Worm (Caenorhabditis elegans): ENCODE results near the gene gcy-21.

DNA sequence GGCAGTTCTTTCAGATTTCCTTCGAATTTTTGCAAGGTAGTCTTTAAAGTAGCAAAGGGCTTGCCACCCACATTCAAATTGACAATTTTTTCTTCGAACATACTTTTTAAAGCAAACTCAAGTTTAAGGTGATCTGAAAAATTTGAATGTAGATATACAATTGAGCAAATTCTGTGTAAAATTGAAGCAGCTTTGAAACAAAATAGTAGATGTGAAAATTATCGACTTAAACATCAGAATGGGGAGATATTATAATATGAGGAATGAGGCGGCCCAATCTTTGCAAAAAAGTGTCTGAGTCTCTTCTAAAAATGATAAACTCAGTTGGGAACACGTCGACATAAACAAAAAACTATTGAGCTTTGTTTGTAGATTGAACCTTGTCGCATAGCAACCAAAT lies 15.0 kb upstream of the gcy-21 start, which contains the start of gene F22E5.11:
- TF ChIP-seq dao-5 (tag; optimal IDR thresholded peaks at IDR 0.05), result no peak
- no peak for TF ChIP-seq him-1 (tag; optimal IDR thresholded peaks at IDR 0.05)

Data from whole organism, L4/young adult.